Fruit fly (Drosophila melanogaster): Measurements from ENCODE around the gene CG6770.
A peak's percentile ranks its signal among the peaks of the same experiment; 100 is the strongest.

The CG6770 gene

dm6 chr2L:12006397-12007330 lies 39.3 kb downstream of the CG6770 start (continued):
- TF ChIP-seq CG11504 (tag; optimal IDR thresholded peaks at IDR 0.05) = peak; percentile 96
- peak; percentile 37 for TF ChIP-seq Myb (GFP tag; optimal IDR thresholded peaks at IDR 0.05)
- peak; percentile 63 for TF ChIP-seq CG8089 (GFP tag; optimal IDR thresholded peaks at IDR 0.05)
- TF ChIP-seq Ssrp (tag; optimal IDR thresholded peaks at IDR 0.05) = peak; percentile 96
- TF ChIP-seq CG32767 (GFP tag; IDR thresholded peaks at IDR 0.05) = no peak
- no peak for TF ChIP-seq wek (GFP tag; optimal IDR thresholded peaks at IDR 0.05)
- no peak for TF ChIP-seq Lpt (GFP tag; optimal IDR thresholded peaks at IDR 0.05)
- TF ChIP-seq CG7839 (tag; optimal IDR thresholded peaks at IDR 0.05) = peak; percentile 98
- no peak for TF ChIP-seq so (GFP tag; IDR thresholded peaks at IDR 0.05)
- TF ChIP-seq vfl (GFP tag; optimal IDR thresholded peaks at IDR 0.05) = peak; percentile 60
- no peak for TF ChIP-seq pho (GFP tag; optimal IDR thresholded peaks at IDR 0.05)
- TF ChIP-seq esg (GFP tag; conservative IDR thresholded peaks at IDR 0.05) = no peak
- no peak for TF ChIP-seq CG9215 (GFP tag; IDR thresholded peaks at IDR 0.05)
- peak; percentile 55 for TF ChIP-seq tx (GFP tag; optimal IDR thresholded peaks at IDR 0.05)
- no peak for TF ChIP-seq Optix (GFP tag; IDR thresholded peaks at IDR 0.05)
- peak; percentile 93 for TF ChIP-seq CG1602 (GFP tag; optimal IDR thresholded peaks at IDR 0.05)
- no peak for TF ChIP-seq Dbx (GFP tag; IDR thresholded peaks at IDR 0.05)
- TF ChIP-seq ato (GFP tag; IDR thresholded peaks at IDR 0.05; ENCODE audit: partially characterized antibody) = no peak
- peak; percentile 56 for TF ChIP-seq sd (tag; optimal IDR thresholded peaks at IDR 0.05)
- TF ChIP-seq CG16815 (GFP tag; optimal IDR thresholded peaks at IDR 0.05) = peak; percentile 94
- TF ChIP-seq zf30C (GFP tag; optimal IDR thresholded peaks at IDR 0.05) = no peak
- TF ChIP-seq CG42726 (GFP tag; IDR thresholded peaks at IDR 0.05; ENCODE audit: partially characterized antibody) = no peak
- no peak for TF ChIP-seq Mrtf (GFP tag; IDR thresholded peaks at IDR 0.05)
- peak; percentile 37 for TF ChIP-seq ac (GFP tag; optimal IDR thresholded peaks at IDR 0.05)
- no peak for TF ChIP-seq vnd (GFP tag; IDR thresholded peaks at IDR 0.05; ENCODE audit: partially characterized antibody)
- no peak for TF ChIP-seq dati (GFP tag; IDR thresholded peaks at IDR 0.05)
- TF ChIP-seq CG11560 (tag; IDR thresholded peaks at IDR 0.05) = no peak
- peak; percentile 51 for TF ChIP-seq CrebB (tag; optimal IDR thresholded peaks at IDR 0.05)
- no peak for TF ChIP-seq Xrp1 (GFP tag; IDR thresholded peaks at IDR 0.05)
- peak; percentile 53 for TF ChIP-seq CG4854 (GFP tag; optimal IDR thresholded peaks at IDR 0.05)
- TF ChIP-seq Trl (optimal IDR thresholded peaks at IDR 0.05) = no peak
- TF ChIP-seq Trl (GFP tag; optimal IDR thresholded peaks at IDR 0.05) = peak; percentile 59
- no peak for TF ChIP-seq CG12236 (GFP tag; optimal IDR thresholded peaks at IDR 0.05)
- no peak for TF ChIP-seq gce (GFP tag; IDR thresholded peaks at IDR 0.05)
- no peak for TF ChIP-seq lov (optimal IDR thresholded peaks at IDR 0.05)
- no peak for TF ChIP-seq lov (GFP tag; IDR thresholded peaks at IDR 0.05)
- no peak for TF ChIP-seq br (optimal IDR thresholded peaks at IDR 0.05)
- peak; percentile 92 for TF ChIP-seq Fer3 (tag; optimal IDR thresholded peaks at IDR 0.05)
- no peak for TF ChIP-seq slbo (GFP tag; IDR thresholded peaks at IDR 0.05)
- TF ChIP-seq pita (GFP tag; optimal IDR thresholded peaks at IDR 0.05) = no peak
- no peak for TF ChIP-seq seq (GFP tag; IDR thresholded peaks at IDR 0.05)
- TF ChIP-seq pzg (GFP tag; optimal IDR thresholded peaks at IDR 0.05) = no peak
- peak; percentile 81 for TF ChIP-seq CG6254 (GFP tag; optimal IDR thresholded peaks at IDR 0.05)
- TF ChIP-seq sima (GFP tag; optimal IDR thresholded peaks at IDR 0.05) = no peak
- TF ChIP-seq Meics (GFP tag; optimal IDR thresholded peaks at IDR 0.05) = peak; percentile 97
- TF ChIP-seq Pdp1 (GFP tag; optimal IDR thresholded peaks at IDR 0.05) = peak in 1 of 2 experiments; percentile 83
- TF ChIP-seq CHES-1-like (GFP tag; optimal IDR thresholded peaks at IDR 0.05) = peak; percentile 32
- TF ChIP-seq CG7745 (tag; optimal IDR thresholded peaks at IDR 0.05) = no peak
- peak; percentile 97 for TF ChIP-seq BtbVII (GFP tag; optimal IDR thresholded peaks at IDR 0.05)
- TF ChIP-seq org-1 (GFP tag; optimal IDR thresholded peaks at IDR 0.05) = peak; percentile 93
- TF ChIP-seq C15 (GFP tag; IDR thresholded peaks at IDR 0.05) = no peak
